Fruit fly (Drosophila melanogaster) whole organism, wandering third instar larva: ENCODE data around the gene Spp.

Experiments
- Abd-B ChIP-seq: fragments of >200 bp; optimal IDR thresholded peaks from 2 replicates; lab custom pipeline; 2017; ENCODE audit warnings: missing biosample characterization, missing genetic modification characterization
- CG32264 ChIP-seq: fragments of 200-800 bp; sonication (Bioruptor generic); optimal IDR thresholded peaks from 2 replicates; lab custom pipeline; 2016; ENCODE audit warnings: missing biosample characterization, missing genetic modification characterization
- CG9705 ChIP-seq: fragments of 200-800 bp; sonication (Bioruptor generic); optimal IDR thresholded peaks from 2 replicates; lab custom pipeline; 2018; ENCODE audit warnings: missing biosample characterization, mild to moderate bottlenecking, missing genetic modification characterization
- CrebA ChIP-seq: fragments of 200-800 bp; sonication (Bioruptor generic); optimal IDR thresholded peaks from 2 replicates; lab custom pipeline; 2016; ENCODE audit warnings: missing biosample characterization, mild to moderate bottlenecking, missing genetic modification characterization, borderline replicate concordance
- Dfd ChIP-seq: fragments of >200 bp; optimal IDR thresholded peaks from 2 replicates; lab custom pipeline; 2017; ENCODE audit warnings: missing biosample characterization, missing genetic modification characterization
- Dif ChIP-seq: fragments of 200-275, 200-300 bp; sonication (Bioruptor generic); optimal IDR thresholded peaks from 2 replicates; lab custom pipeline; 2018; ENCODE audit warnings: missing biosample characterization, missing genetic modification characterization; ENCODE audit not compliant: partially characterized antibody
- GATAd ChIP-seq: sonication (Bioruptor generic); optimal IDR thresholded peaks from 2 replicates; lab custom pipeline; 2016; ENCODE audit warnings: missing biosample characterization, missing genetic modification characterization
- HLH106 ChIP-seq: fragments of 200-800 bp; optimal IDR thresholded peaks from 3 replicates; lab custom pipeline; 2019; ENCODE audit warnings: missing biosample characterization, mild to moderate bottlenecking, missing genetic modification characterization, moderate library complexity
- Hnf4 ChIP-seq: fragments of 200-800 bp; sonication (Bioruptor generic); optimal IDR thresholded peaks from 2 replicates; lab custom pipeline; 2016; ENCODE audit warnings: missing biosample characterization, mild to moderate bottlenecking, missing genetic modification characterization
- Hr78 ChIP-seq: fragments of >200 bp; optimal IDR thresholded peaks from 2 replicates; lab custom pipeline; 2017; ENCODE audit warnings: missing biosample characterization, missing genetic modification characterization
- Hr83 ChIP-seq: fragments of 200-300 bp; sonication (Bioruptor generic); optimal IDR thresholded peaks from 2 replicates; lab custom pipeline; 2016; ENCODE audit warnings: missing biosample characterization, mild to moderate bottlenecking, missing genetic modification characterization, moderate library complexity; ENCODE audit not compliant: poor library complexity, severe bottlenecking
- Jra ChIP-seq: sonication (Bioruptor generic); optimal IDR thresholded peaks from 2 replicates; lab custom pipeline; 2016; ENCODE audit warnings: missing biosample characterization, missing genetic modification characterization
- Mio ChIP-seq: sonication (Bioruptor generic); optimal IDR thresholded peaks from 2 replicates; lab custom pipeline; 2016; ENCODE audit warnings: missing biosample characterization, missing genetic modification characterization
- Myc ChIP-seq: fragments of >200 bp; optimal IDR thresholded peaks from 2 replicates; lab custom pipeline; 2017
- N ChIP-seq: fragments of >200 bp; optimal IDR thresholded peaks from 2 replicates; lab custom pipeline; 2018; ENCODE audit warnings: missing biosample characterization, missing external identifiers, missing genetic modification characterization
- OdsH ChIP-seq: fragments of 200-800 bp; sonication (Bioruptor generic); optimal IDR thresholded peaks from 2 replicates; lab custom pipeline; 2016; ENCODE audit warnings: missing biosample characterization, mild to moderate bottlenecking, missing genetic modification characterization
- Rel ChIP-seq, 2 experiments: fragments of 200-800 bp; sonication (Bioruptor generic) in 1 of 2; optimal IDR thresholded peaks; 2 replicates in 1 of 2; 3 replicates in 1 of 2; lab custom pipeline; 2016 to 2019; ENCODE audit warnings: mild to moderate bottlenecking in 2 of 2, missing biosample characterization in 2 of 2, missing genetic modification characterization in 2 of 2, moderate library complexity in 1 of 2
- Sp1 ChIP-seq: fragments of 200-800 bp; sonication (Bioruptor generic); optimal IDR thresholded peaks from 3 replicates; lab custom pipeline; 2019; ENCODE audit warnings: missing biosample characterization, mild to moderate bottlenecking, missing genetic modification characterization, moderate library complexity
- Vsx2 ChIP-seq: fragments of 200-300, 225-300 bp; sonication (Bioruptor generic); optimal IDR thresholded peaks from 2 replicates; lab custom pipeline; 2018; ENCODE audit warnings: missing biosample characterization, missing genetic modification characterization; ENCODE audit not compliant: partially characterized antibody
- br ChIP-seq: fragments of 200-800 bp; sonication (Bioruptor generic); optimal IDR thresholded peaks from 2 replicates; lab custom pipeline; 2016; ENCODE audit warnings: missing biosample characterization, missing genetic modification characterization
- brk ChIP-seq: fragments of 200-800 bp; sonication (Bioruptor generic); optimal IDR thresholded peaks from 2 replicates; lab custom pipeline; 2016; ENCODE audit warnings: missing biosample characterization, mild to moderate bottlenecking, missing genetic modification characterization
- dl ChIP-seq, 2 experiments: fragments of 175-275, 200-275 bp in 1 of 2; fragments of 200-275 bp in 1 of 2; sonication (Bioruptor generic); optimal IDR thresholded peaks; lab custom pipeline; 2018; ENCODE audit warnings: mild to moderate bottlenecking in 2 of 2, missing biosample characterization in 2 of 2, missing genetic modification characterization in 2 of 2, moderate library complexity in 2 of 2; ENCODE audit not compliant: partially characterized antibody in 2 of 2, insufficient read depth in 1 of 2
- dmrt93B ChIP-seq: fragments of 200-800 bp; sonication (Bioruptor generic); optimal IDR thresholded peaks from 2 replicates; lab custom pipeline; 2018; ENCODE audit warnings: missing biosample characterization, mild to moderate bottlenecking, missing genetic modification characterization
- dsf ChIP-seq: sonication (Bioruptor generic); optimal IDR thresholded peaks from 2 replicates; lab custom pipeline; 2016; ENCODE audit warnings: missing biosample characterization, missing genetic modification characterization, borderline replicate concordance
- ey ChIP-seq: fragments of 200-800 bp; sonication (Bioruptor generic); optimal IDR thresholded peaks from 2 replicates; lab custom pipeline; 2016; ENCODE audit warnings: missing biosample characterization, missing genetic modification characterization
- foxo ChIP-seq, 2 experiments: fragments of 200-800 bp; sonication (Bioruptor generic); optimal IDR thresholded peaks; 2 replicates in 1 of 2; 3 replicates in 1 of 2; lab custom pipeline; 2016 to 2017; ENCODE audit warnings: missing biosample characterization in 2 of 2, missing genetic modification characterization in 2 of 2
- fru ChIP-seq: fragments of 200-800 bp; sonication (Bioruptor generic); optimal IDR thresholded peaks from 3 replicates; lab custom pipeline; 2016; ENCODE audit warnings: missing biosample characterization, mild to moderate bottlenecking, missing genetic modification characterization
- h ChIP-seq: fragments of 200-800 bp; sonication (Bioruptor generic); optimal IDR thresholded peaks from 3 replicates; lab custom pipeline; 2016; ENCODE audit warnings: missing biosample characterization, mild to moderate bottlenecking, missing genetic modification characterization
- jim ChIP-seq: fragments of 175-275, 200-325 bp; sonication (Bioruptor generic); optimal IDR thresholded peaks from 2 replicates; lab custom pipeline; 2016; ENCODE audit warnings: missing biosample characterization, mild to moderate bottlenecking, missing genetic modification characterization
- lola ChIP-seq: fragments of >200 bp; optimal IDR thresholded peaks from 2 replicates; lab custom pipeline; 2017; ENCODE audit warnings: missing biosample characterization, missing genetic modification characterization
- pan ChIP-seq: fragments of >200 bp; optimal IDR thresholded peaks from 2 replicates; lab custom pipeline; 2017
- psq ChIP-seq: fragments of 200-800 bp; sonication (Bioruptor generic); optimal IDR thresholded peaks from 3 replicates; lab custom pipeline; 2017; ENCODE audit warnings: missing biosample characterization, mild to moderate bottlenecking, missing genetic modification characterization, moderate library complexity
- rgr ChIP-seq: fragments of 200-800 bp; sonication (Bioruptor generic); optimal IDR thresholded peaks from 3 replicates; lab custom pipeline; 2016; ENCODE audit warnings: missing biosample characterization, mild to moderate bottlenecking, missing genetic modification characterization
- sage ChIP-seq: fragments of 200-800 bp; sonication (Bioruptor generic); optimal IDR thresholded peaks from 2 replicates; lab custom pipeline; 2016; ENCODE audit warnings: missing biosample characterization, mild to moderate bottlenecking, missing genetic modification characterization
- sv ChIP-seq: fragments of 200-800 bp; sonication (Bioruptor generic); optimal IDR thresholded peaks from 3 replicates; lab custom pipeline; 2016; ENCODE audit warnings: missing biosample characterization, missing genetic modification characterization
- tai ChIP-seq: sonication (Bioruptor generic); optimal IDR thresholded peaks from 2 replicates; lab custom pipeline; 2016; ENCODE audit warnings: missing biosample characterization, missing genetic modification characterization
- usp ChIP-seq: fragments of >200 bp; optimal IDR thresholded peaks from 2 replicates; lab custom pipeline; 2017; ENCODE audit warnings: missing biosample characterization, missing genetic modification characterization
- woc ChIP-seq: sonication (Bioruptor generic); optimal IDR thresholded peaks from 2 replicates; lab custom pipeline; 2016; ENCODE audit warnings: missing biosample characterization, mild to moderate bottlenecking, missing genetic modification characterization

Spp gene

DNA sequence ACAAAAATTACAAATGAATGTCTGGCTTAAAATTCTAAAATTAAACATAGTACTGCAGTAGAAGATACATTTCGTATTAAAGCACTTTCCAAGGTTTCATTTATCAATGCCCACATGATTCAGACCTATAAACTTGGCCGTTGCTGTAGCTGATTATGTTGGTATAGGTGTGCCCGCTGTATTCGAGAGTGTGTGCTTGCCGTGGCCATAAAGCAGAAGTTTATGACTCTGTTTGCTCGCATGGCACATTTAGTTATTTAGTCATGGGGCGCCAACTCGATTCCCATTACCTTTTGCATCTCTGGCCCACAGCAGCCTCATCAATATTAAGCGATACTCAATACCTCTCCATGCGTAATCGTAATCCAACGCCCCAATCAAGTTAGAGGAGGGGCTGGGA, 31.4 kb downstream of the Spp start:
- peak; percentile 12 for TF ChIP-seq h (GFP tag; lab: Kevin White, UChicago)
- TF ChIP-seq CrebA, result no peak
- TF ChIP-seq woc, result no peak
- TF ChIP-seq HLH106, result no peak
- TF ChIP-seq Jra (GFP tag; lab: Kevin White, UChicago), result no peak
- no peak for TF ChIP-seq dmrt93B (GFP tag; lab: Kevin White, UChicago)
- no peak for TF ChIP-seq Hnf4 (GFP tag; lab: Kevin White, UChicago)
- no peak for TF ChIP-seq lola (GFP tag; lab: Kevin White, UChicago)
- TF ChIP-seq usp (GFP tag; lab: Kevin White, UChicago), result no peak
- TF ChIP-seq OdsH, result peak; percentile 8
- TF ChIP-seq tai (GFP tag; lab: Kevin White, UChicago), result no peak
- TF ChIP-seq pan (lab: Kevin White, UChicago), result no peak

DNA sequence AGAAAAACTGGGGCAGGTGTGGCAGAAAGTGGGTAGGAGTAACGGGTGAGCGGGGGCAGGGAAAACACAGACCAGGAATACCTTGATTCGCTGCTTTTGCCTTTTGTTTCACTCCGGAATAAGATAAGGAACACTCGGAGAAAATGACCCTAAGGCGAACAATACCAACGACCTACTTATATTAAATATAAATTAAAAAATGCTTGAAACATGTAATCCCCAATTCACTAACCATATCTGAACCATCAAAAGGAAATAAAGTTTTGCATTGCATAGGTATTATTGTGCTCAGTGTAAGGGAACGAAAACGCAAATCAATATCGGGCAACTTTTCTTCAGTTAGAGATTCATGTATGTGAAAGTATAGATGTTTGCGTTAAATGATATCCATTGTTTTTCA, 32.4 kb downstream of the Spp start:
- TF ChIP-seq Hnf4 (GFP tag; lab: Kevin White, UChicago) (peak; percentile 77), usp (GFP tag; lab: Kevin White, UChicago) (no peak), jim (GFP tag; lab: Kevin White, UChicago) (no peak), woc (peak; percentile 24), ey (GFP tag; lab: Kevin White, UChicago) (peak; percentile 73), brk (GFP tag; lab: Kevin White, UChicago) (peak; percentile 65), dl (GFP tag; optimal IDR thresholded peaks at IDR 0.05; lab: Kevin White, UChicago; ENCODE audit: insufficient read depth in 1 of 2, partially characterized antibody in 2 of 2) (no peak), N (GFP tag; lab: Kevin White, UChicago) (no peak), GATAd (GFP tag; lab: Kevin White, UChicago) (no peak), foxo (GFP tag; optimal IDR thresholded peaks at IDR 0.05; lab: Kevin White, UChicago) (peak in 1 of 2 experiments; percentile 81), Hr83 (GFP tag; lab: Kevin White, UChicago) (no peak), pan (lab: Kevin White, UChicago) (no peak), br (GFP tag; lab: Kevin White, UChicago) (peak; percentile 74), Mio (GFP tag; lab: Kevin White, UChicago) (no peak), Abd-B (GFP tag; lab: Kevin White, UChicago) (no peak), dmrt93B (GFP tag; lab: Kevin White, UChicago) (no peak), lola (GFP tag; lab: Kevin White, UChicago) (no peak), CrebA (no peak), h (GFP tag; lab: Kevin White, UChicago) (peak; percentile 87), Rel (GFP tag; optimal IDR thresholded peaks at IDR 0.05; lab: Kevin White, UChicago) (no peak), Rel (tag; optimal IDR thresholded peaks at IDR 0.05; lab: Kevin White, UChicago) (no peak), fru (GFP tag; lab: Kevin White, UChicago) (peak; percentile 66), Vsx2 (GFP tag; lab: Kevin White, UChicago) (no peak), Hr78 (GFP tag; lab: Kevin White, UChicago) (no peak), Dfd (GFP tag; lab: Kevin White, UChicago) (no peak), sage (GFP tag; lab: Kevin White, UChicago) (peak; percentile 65), CG9705 (GFP tag; lab: Kevin White, UChicago) (no peak), dsf (GFP tag; lab: Kevin White, UChicago) (peak; percentile 16), Myc (lab: Kevin White, UChicago) (no peak), sv (peak; percentile 56), rgr (GFP tag; lab: Kevin White, UChicago) (peak; percentile 76), psq (GFP tag; lab: Kevin White, UChicago) (peak; percentile 70), HLH106 (peak; percentile 16), Dif (GFP tag; lab: Kevin White, UChicago) (no peak), Sp1 (GFP tag; lab: Kevin White, UChicago) (peak; percentile 63), CG32264 (GFP tag; lab: Kevin White, UChicago) (peak; percentile 47), tai (GFP tag; lab: Kevin White, UChicago) (no peak), OdsH (peak; percentile 76), Jra (GFP tag; lab: Kevin White, UChicago) (peak; percentile 20)
- TF ChIP-seq, all 38 proteins: peak for 18
